Worm (Caenorhabditis elegans): ENCODE data around the gene smvt-1.

smvt-1 gene

DNA sequence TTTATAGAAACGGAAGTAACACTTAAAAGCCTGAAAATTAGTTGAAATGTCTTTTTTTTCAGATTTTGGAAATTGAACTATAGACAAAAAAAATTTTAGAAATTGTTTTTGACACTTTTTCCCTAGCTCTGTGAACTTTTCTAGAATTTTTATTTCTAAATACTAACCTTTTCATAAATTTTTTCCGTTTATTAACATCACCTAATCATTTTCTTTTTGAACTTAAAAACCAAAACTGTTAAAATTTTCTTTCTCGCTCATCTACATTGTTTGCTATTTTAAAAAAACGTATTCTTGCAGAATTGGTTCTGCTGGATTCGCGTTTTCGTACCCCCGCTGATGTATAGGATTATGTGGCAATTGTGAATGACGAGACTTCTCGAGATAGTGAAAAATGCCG, 44.9 kb upstream of the smvt-1 start, which contains the start of the genes nhr-40 and T03G6.7 (continued):
- TF ChIP-seq Y67H2A.10 (GFP tag; conservative IDR thresholded peaks at IDR 0.05) (no peak), ceh-40 (GFP tag; IDR thresholded peaks at IDR 0.05) (no peak)

DNA sequence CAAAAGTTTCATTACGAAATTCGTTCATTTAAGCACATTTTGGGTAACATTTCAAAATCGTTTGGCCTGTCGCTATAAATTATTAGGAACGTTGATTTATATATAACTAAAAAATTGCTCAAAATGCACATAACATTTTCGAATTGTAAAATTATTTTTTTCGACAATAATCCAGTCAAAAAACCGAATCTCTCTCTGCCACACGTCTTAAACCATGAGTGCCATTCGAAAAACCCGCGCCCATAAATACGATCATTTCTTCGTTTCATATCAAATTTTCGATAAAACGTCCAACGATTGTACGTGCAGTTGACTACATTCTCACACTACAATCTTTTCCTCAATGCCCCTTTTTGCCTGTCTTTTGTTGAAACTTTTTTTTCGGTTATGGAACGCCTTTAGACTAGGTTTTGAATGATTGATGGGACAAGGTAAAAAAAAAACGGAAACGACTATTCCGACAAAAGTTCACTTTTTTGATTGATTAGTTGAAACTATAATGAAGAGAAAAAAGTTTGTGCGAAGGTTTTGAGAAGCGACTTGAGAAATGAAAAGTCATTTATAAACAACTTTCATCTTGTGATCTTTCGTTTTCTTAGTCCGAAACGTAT, 44.0 kb upstream of the smvt-1 start:
- peak; percentile 68 for TF ChIP-seq nhr-80 (tag; optimal IDR thresholded peaks at IDR 0.05)
- peak; percentile 63 for TF ChIP-seq lin-40 (tag; optimal IDR thresholded peaks at IDR 0.05)
- no peak for TF ChIP-seq attf-3 (GFP tag; conservative IDR thresholded peaks at IDR 0.05)

DNA sequence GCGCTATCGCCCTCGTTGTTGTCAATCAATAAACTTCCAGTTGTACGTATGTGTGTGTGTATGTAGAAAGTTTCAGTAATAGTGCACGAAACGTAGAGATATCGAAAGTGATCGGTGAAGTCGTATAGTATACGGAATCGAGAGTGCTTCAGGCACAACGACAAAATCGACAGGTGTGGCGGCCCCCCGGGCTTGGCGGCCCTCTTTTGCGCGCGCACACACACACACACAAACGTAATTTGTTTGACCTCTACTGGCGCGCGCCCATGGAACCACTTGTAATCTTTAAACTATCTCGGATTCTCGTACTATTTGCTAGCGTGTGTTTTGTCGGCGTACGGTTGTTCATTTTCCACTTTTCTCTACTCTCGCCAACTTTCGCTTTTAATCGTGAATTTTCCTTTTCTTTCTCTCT, 42.8 kb upstream of the smvt-1 start:
- TF ChIP-seq Y79H2A.3 (GFP tag; conservative IDR thresholded peaks at IDR 0.05) (no peak), F49E8.2 (tag; optimal IDR thresholded peaks at IDR 0.05; ENCODE audit: insufficient read depth) (no peak), sdz-38 (tag; optimal IDR thresholded peaks at IDR 0.05) (no peak), efl-1 (GFP tag; optimal IDR thresholded peaks at IDR 0.05) (peak; percentile 33), F10E7.11 (tag; optimal IDR thresholded peaks at IDR 0.05) (no peak), rec-8 (tag; optimal IDR thresholded peaks at IDR 0.05) (no peak), tbx-9 (tag; optimal IDR thresholded peaks at IDR 0.05; ENCODE audit: borderline replicate concordance) (no peak), K12H6.12 (tag; optimal IDR thresholded peaks at IDR 0.05) (peak; percentile 14), let-526 (GFP tag; IDR thresholded peaks at IDR 0.05) (no peak), ztf-22 (GFP tag; optimal IDR thresholded peaks at IDR 0.05) (peak; percentile 9), zfh-2 (GFP tag; conservative IDR thresholded peaks at IDR 0.05) (no peak), ceh-58 (GFP tag; IDR thresholded peaks at IDR 0.05) (no peak), sea-2 (GFP tag; IDR thresholded peaks at IDR 0.05) (no peak), bed-1 (GFP tag; IDR thresholded peaks at IDR 0.05) (no peak), nhr-179 (tag; optimal IDR thresholded peaks at IDR 0.05) (no peak), hmg-1.2 (GFP tag; IDR thresholded peaks at IDR 0.05) (peak; percentile 40; the same call in 1 of the 2 replicates), mcd-1 (GFP tag; IDR thresholded peaks at IDR 0.05) (no peak), F39B2.1 (GFP tag; IDR thresholded peaks at IDR 0.05) (no peak), dpl-1 (GFP tag; optimal IDR thresholded peaks at IDR 0.05) (no peak), rcor-1 (GFP tag; IDR thresholded peaks at IDR 0.05) (no peak), nhr-80 (tag; optimal IDR thresholded peaks at IDR 0.05) (peak; percentile 35), ekl-4 (GFP tag; IDR thresholded peaks at IDR 0.05) (no peak), lin-40 (tag; optimal IDR thresholded peaks at IDR 0.05) (peak; percentile 40), pbrm-1 (GFP tag; IDR thresholded peaks at IDR 0.05) (0 out of 2 replicates have a peak, but pooled peaks have one; percentile 21), ztf-26 (tag; optimal IDR thresholded peaks at IDR 0.05) (peak; percentile 17), nhr-120 (GFP tag; IDR thresholded peaks at IDR 0.05) (no peak), lin-26 (GFP tag; IDR thresholded peaks at IDR 0.05) (peak; percentile 49; the same call in 1 of the 2 replicates), tlf-1 (GFP tag; optimal IDR thresholded peaks at IDR 0.05) (no peak), ceh-27 (GFP tag; optimal IDR thresholded peaks at IDR 0.05) (peak; percentile 69), akir-1 (GFP tag; optimal IDR thresholded peaks at IDR 0.05) (no peak), F37B4.10 (GFP tag; IDR thresholded peaks at IDR 0.05) (no peak)

DNA sequence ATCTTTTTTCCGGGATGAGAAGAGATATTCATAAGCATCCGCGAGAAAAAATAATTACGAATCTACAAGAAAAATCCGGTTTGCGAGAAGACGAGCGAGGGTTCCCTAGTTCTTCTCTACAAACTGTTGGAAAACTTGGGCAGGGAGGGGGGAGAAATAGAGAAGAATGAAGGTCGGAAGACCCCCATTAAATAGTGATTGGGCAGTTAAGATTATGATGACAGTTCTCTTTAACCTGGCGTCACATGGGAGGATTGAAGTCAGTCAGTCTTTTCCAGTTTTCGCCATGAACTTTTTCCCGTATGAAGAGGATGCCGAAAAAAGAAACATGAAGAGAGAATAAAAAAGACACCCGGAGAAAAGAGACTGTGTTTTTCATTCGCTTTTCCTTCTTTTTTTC, 42.0 kb upstream of the smvt-1 start:
- TF ChIP-seq ztf-26 (tag; optimal IDR thresholded peaks at IDR 0.05): peak; percentile 52
- TF ChIP-seq akir-1 (GFP tag; optimal IDR thresholded peaks at IDR 0.05): no peak
- no peak for TF ChIP-seq F57A8.1 (GFP tag; optimal IDR thresholded peaks at IDR 0.05)
- peak; percentile 27 for TF ChIP-seq lin-40 (tag; optimal IDR thresholded peaks at IDR 0.05)
- TF ChIP-seq lin-26 (GFP tag; IDR thresholded peaks at IDR 0.05): peak; percentile 41; the same call in 1 of the 2 replicates
- TF ChIP-seq tbp1 (GFP tag; optimal IDR thresholded peaks at IDR 0.05): peak; percentile 26

All from whole organism, young adult.